Fruit fly (Drosophila melanogaster) whole organism, wandering third instar larva: ENCODE measurements around the gene Cdc14.

Experiments
- Abd-B ChIP-seq: fragments of >200 bp; optimal IDR thresholded peaks from 2 replicates; lab custom pipeline; 2017; ENCODE audit warnings: missing biosample characterization, missing genetic modification characterization
- CG32264 ChIP-seq: fragments of 200-800 bp; sonication (Bioruptor generic); optimal IDR thresholded peaks from 2 replicates; lab custom pipeline; 2016; ENCODE audit warnings: missing biosample characterization, missing genetic modification characterization
- CrebA ChIP-seq: fragments of 200-800 bp; sonication (Bioruptor generic); optimal IDR thresholded peaks from 2 replicates; lab custom pipeline; 2016; ENCODE audit warnings: missing biosample characterization, mild to moderate bottlenecking, missing genetic modification characterization, borderline replicate concordance
- Dfd ChIP-seq: fragments of >200 bp; optimal IDR thresholded peaks from 2 replicates; lab custom pipeline; 2017; ENCODE audit warnings: missing biosample characterization, missing genetic modification characterization
- Dif ChIP-seq: fragments of 200-275, 200-300 bp; sonication (Bioruptor generic); optimal IDR thresholded peaks from 2 replicates; lab custom pipeline; 2018; ENCODE audit warnings: missing biosample characterization, missing genetic modification characterization; ENCODE audit not compliant: partially characterized antibody
- Hnf4 ChIP-seq: fragments of 200-800 bp; sonication (Bioruptor generic); optimal IDR thresholded peaks from 2 replicates; lab custom pipeline; 2016; ENCODE audit warnings: missing biosample characterization, mild to moderate bottlenecking, missing genetic modification characterization
- Hr78 ChIP-seq: fragments of >200 bp; optimal IDR thresholded peaks from 2 replicates; lab custom pipeline; 2017; ENCODE audit warnings: missing biosample characterization, missing genetic modification characterization
- Hr83 ChIP-seq: fragments of 200-300 bp; sonication (Bioruptor generic); optimal IDR thresholded peaks from 2 replicates; lab custom pipeline; 2016; ENCODE audit warnings: missing biosample characterization, mild to moderate bottlenecking, missing genetic modification characterization, moderate library complexity; ENCODE audit not compliant: poor library complexity, severe bottlenecking
- Jra ChIP-seq: sonication (Bioruptor generic); optimal IDR thresholded peaks from 2 replicates; lab custom pipeline; 2016; ENCODE audit warnings: missing biosample characterization, missing genetic modification characterization
- Mio ChIP-seq: sonication (Bioruptor generic); optimal IDR thresholded peaks from 2 replicates; lab custom pipeline; 2016; ENCODE audit warnings: missing biosample characterization, missing genetic modification characterization
- Myc ChIP-seq: fragments of >200 bp; optimal IDR thresholded peaks from 2 replicates; lab custom pipeline; 2017
- OdsH ChIP-seq: fragments of 200-800 bp; sonication (Bioruptor generic); optimal IDR thresholded peaks from 2 replicates; lab custom pipeline; 2016; ENCODE audit warnings: missing biosample characterization, mild to moderate bottlenecking, missing genetic modification characterization
- Rel ChIP-seq, 2 experiments: fragments of 200-800 bp; sonication (Bioruptor generic) in 1 of 2; optimal IDR thresholded peaks; 2 replicates in 1 of 2; 3 replicates in 1 of 2; lab custom pipeline; 2016 to 2019; ENCODE audit warnings: mild to moderate bottlenecking in 2 of 2, missing biosample characterization in 2 of 2, missing genetic modification characterization in 2 of 2, moderate library complexity in 1 of 2
- Sp1 ChIP-seq: fragments of 200-800 bp; sonication (Bioruptor generic); optimal IDR thresholded peaks from 3 replicates; lab custom pipeline; 2019; ENCODE audit warnings: missing biosample characterization, mild to moderate bottlenecking, missing genetic modification characterization, moderate library complexity
- Vsx2 ChIP-seq: fragments of 200-300, 225-300 bp; sonication (Bioruptor generic); optimal IDR thresholded peaks from 2 replicates; lab custom pipeline; 2018; ENCODE audit warnings: missing biosample characterization, missing genetic modification characterization; ENCODE audit not compliant: partially characterized antibody
- br ChIP-seq: fragments of 200-800 bp; sonication (Bioruptor generic); optimal IDR thresholded peaks from 2 replicates; lab custom pipeline; 2016; ENCODE audit warnings: missing biosample characterization, missing genetic modification characterization
- brk ChIP-seq: fragments of 200-800 bp; sonication (Bioruptor generic); optimal IDR thresholded peaks from 2 replicates; lab custom pipeline; 2016; ENCODE audit warnings: missing biosample characterization, mild to moderate bottlenecking, missing genetic modification characterization
- dmrt93B ChIP-seq: fragments of 200-800 bp; sonication (Bioruptor generic); optimal IDR thresholded peaks from 2 replicates; lab custom pipeline; 2018; ENCODE audit warnings: missing biosample characterization, mild to moderate bottlenecking, missing genetic modification characterization
- dsf ChIP-seq: sonication (Bioruptor generic); optimal IDR thresholded peaks from 2 replicates; lab custom pipeline; 2016; ENCODE audit warnings: missing biosample characterization, missing genetic modification characterization, borderline replicate concordance
- ey ChIP-seq: fragments of 200-800 bp; sonication (Bioruptor generic); optimal IDR thresholded peaks from 2 replicates; lab custom pipeline; 2016; ENCODE audit warnings: missing biosample characterization, missing genetic modification characterization
- foxo ChIP-seq, 2 experiments: fragments of 200-800 bp; sonication (Bioruptor generic); optimal IDR thresholded peaks; 2 replicates in 1 of 2; 3 replicates in 1 of 2; lab custom pipeline; 2016 to 2017; ENCODE audit warnings: missing biosample characterization in 2 of 2, missing genetic modification characterization in 2 of 2
- h ChIP-seq: fragments of 200-800 bp; sonication (Bioruptor generic); optimal IDR thresholded peaks from 3 replicates; lab custom pipeline; 2016; ENCODE audit warnings: missing biosample characterization, mild to moderate bottlenecking, missing genetic modification characterization
- jim ChIP-seq: fragments of 175-275, 200-325 bp; sonication (Bioruptor generic); optimal IDR thresholded peaks from 2 replicates; lab custom pipeline; 2016; ENCODE audit warnings: missing biosample characterization, mild to moderate bottlenecking, missing genetic modification characterization
- lola ChIP-seq: fragments of >200 bp; optimal IDR thresholded peaks from 2 replicates; lab custom pipeline; 2017; ENCODE audit warnings: missing biosample characterization, missing genetic modification characterization
- pan ChIP-seq: fragments of >200 bp; optimal IDR thresholded peaks from 2 replicates; lab custom pipeline; 2017
- psq ChIP-seq: fragments of 200-800 bp; sonication (Bioruptor generic); optimal IDR thresholded peaks from 3 replicates; lab custom pipeline; 2017; ENCODE audit warnings: missing biosample characterization, mild to moderate bottlenecking, missing genetic modification characterization, moderate library complexity
- rgr ChIP-seq: fragments of 200-800 bp; sonication (Bioruptor generic); optimal IDR thresholded peaks from 3 replicates; lab custom pipeline; 2016; ENCODE audit warnings: missing biosample characterization, mild to moderate bottlenecking, missing genetic modification characterization
- sage ChIP-seq: fragments of 200-800 bp; sonication (Bioruptor generic); optimal IDR thresholded peaks from 2 replicates; lab custom pipeline; 2016; ENCODE audit warnings: missing biosample characterization, mild to moderate bottlenecking, missing genetic modification characterization
- sv ChIP-seq: fragments of 200-800 bp; sonication (Bioruptor generic); optimal IDR thresholded peaks from 3 replicates; lab custom pipeline; 2016; ENCODE audit warnings: missing biosample characterization, missing genetic modification characterization
- tai ChIP-seq: sonication (Bioruptor generic); optimal IDR thresholded peaks from 2 replicates; lab custom pipeline; 2016; ENCODE audit warnings: missing biosample characterization, missing genetic modification characterization
- usp ChIP-seq: fragments of >200 bp; optimal IDR thresholded peaks from 2 replicates; lab custom pipeline; 2017; ENCODE audit warnings: missing biosample characterization, missing genetic modification characterization

The Cdc14 gene

dm6 chr2L:7781165-7781564, 29.3 kb downstream of the Cdc14 start, which contains the start of gene CG7164:
CG7164 (plus strand) TSS chr2L:7781465.
- TF ChIP-seq CG32264 (GFP tag; lab: Kevin White, UChicago) (no peak), Myc (lab: Kevin White, UChicago) (no peak), CrebA (no peak), dmrt93B (GFP tag; lab: Kevin White, UChicago) (no peak), dsf (no peak), sv (GFP tag; lab: Kevin White, UChicago) (no peak), usp (no peak), br (GFP tag; lab: Kevin White, UChicago) (no peak), Rel (GFP tag; optimal IDR thresholded peaks at IDR 0.05; lab: Kevin White, UChicago) (no peak), Rel (tag; optimal IDR thresholded peaks at IDR 0.05; lab: Kevin White, UChicago) (no peak), Vsx2 (GFP tag; lab: Kevin White, UChicago) (no peak), ey (no peak), lola (GFP tag; lab: Kevin White, UChicago) (no peak), pan (no peak), OdsH (GFP tag; lab: Kevin White, UChicago) (no peak)
- TF ChIP-seq, all 38 proteins: peak for 0

dm6 chr2L:7779785-7780184, 30.7 kb downstream of the Cdc14 start, which contains the start of gene Uro:
Uro (plus strand) TSS chr2L:7780085.
- no peak for TF ChIP-seq Hr78 (GFP tag; lab: Kevin White, UChicago)
- no peak for TF ChIP-seq Rel (GFP tag; optimal IDR thresholded peaks at IDR 0.05; lab: Kevin White, UChicago)
- TF ChIP-seq Rel (tag; optimal IDR thresholded peaks at IDR 0.05; lab: Kevin White, UChicago): no peak
- no peak for TF ChIP-seq Sp1 (GFP tag; lab: Kevin White, UChicago)
- no peak for TF ChIP-seq foxo (GFP tag; optimal IDR thresholded peaks at IDR 0.05; lab: Kevin White, UChicago)
- no peak for TF ChIP-seq psq (GFP tag; lab: Kevin White, UChicago)
- no peak for TF ChIP-seq Hr83 (GFP tag; lab: Kevin White, UChicago)
- no peak for TF ChIP-seq Hnf4
- TF ChIP-seq Myc (lab: Kevin White, UChicago): no peak
- TF ChIP-seq lola (GFP tag; lab: Kevin White, UChicago): no peak
- no peak for TF ChIP-seq ey
- TF ChIP-seq Mio: no peak
- no peak for TF ChIP-seq usp
- no peak for TF ChIP-seq brk (GFP tag; lab: Kevin White, UChicago)

dm6 chr2L:7777979-7778692, 32.4 kb downstream of the Cdc14 start, which contains the start of gene CG7179:
CG7179 (minus strand) TSS chr2L:7778029.
- no peak for TF ChIP-seq h

dm6 chr2L:7775260-7775659, 35.2 kb downstream of the Cdc14 start:
- TF ChIP-seq Myc (lab: Kevin White, UChicago) (no peak), pan (no peak), Dif (GFP tag; lab: Kevin White, UChicago) (no peak), Hnf4 (no peak), jim (no peak), tai (GFP tag; lab: Kevin White, UChicago) (no peak), CG32264 (GFP tag; lab: Kevin White, UChicago) (no peak), Dfd (GFP tag; lab: Kevin White, UChicago) (no peak), foxo (GFP tag; optimal IDR thresholded peaks at IDR 0.05; lab: Kevin White, UChicago) (no peak), usp (no peak), Abd-B (GFP tag; lab: Kevin White, UChicago) (no peak)
- TF ChIP-seq, all 38 proteins: peak for 0

dm6 chr2L:7771891-7772290, 38.6 kb downstream of the Cdc14 start:
- no peak for TF ChIP-seq Jra
- TF ChIP-seq Mio: no peak
- no peak for TF ChIP-seq Rel (GFP tag; optimal IDR thresholded peaks at IDR 0.05; lab: Kevin White, UChicago)
- no peak for TF ChIP-seq Rel (tag; optimal IDR thresholded peaks at IDR 0.05; lab: Kevin White, UChicago)
- no peak for TF ChIP-seq sage
- no peak for TF ChIP-seq Hr78 (GFP tag; lab: Kevin White, UChicago)
- no peak for TF ChIP-seq OdsH (GFP tag; lab: Kevin White, UChicago)
- no peak for TF ChIP-seq Dif (GFP tag; lab: Kevin White, UChicago)
- TF ChIP-seq dmrt93B (GFP tag; lab: Kevin White, UChicago): no peak
- TF ChIP-seq Abd-B (GFP tag; lab: Kevin White, UChicago): no peak
- TF ChIP-seq Hnf4: no peak
- TF ChIP-seq psq (GFP tag; lab: Kevin White, UChicago): no peak
- TF ChIP-seq Myc (lab: Kevin White, UChicago): no peak
- no peak for TF ChIP-seq Dfd (GFP tag; lab: Kevin White, UChicago)
- TF ChIP-seq sv (GFP tag; lab: Kevin White, UChicago): no peak
- no peak for TF ChIP-seq br (GFP tag; lab: Kevin White, UChicago)
- no peak for TF ChIP-seq rgr
- no peak for TF ChIP-seq CG32264 (GFP tag; lab: Kevin White, UChicago)
- no peak for TF ChIP-seq Sp1 (GFP tag; lab: Kevin White, UChicago)
